Worm (Caenorhabditis elegans): ENCODE measurements around the gene fbxb-107.

Gene fbxb-107

DNA sequence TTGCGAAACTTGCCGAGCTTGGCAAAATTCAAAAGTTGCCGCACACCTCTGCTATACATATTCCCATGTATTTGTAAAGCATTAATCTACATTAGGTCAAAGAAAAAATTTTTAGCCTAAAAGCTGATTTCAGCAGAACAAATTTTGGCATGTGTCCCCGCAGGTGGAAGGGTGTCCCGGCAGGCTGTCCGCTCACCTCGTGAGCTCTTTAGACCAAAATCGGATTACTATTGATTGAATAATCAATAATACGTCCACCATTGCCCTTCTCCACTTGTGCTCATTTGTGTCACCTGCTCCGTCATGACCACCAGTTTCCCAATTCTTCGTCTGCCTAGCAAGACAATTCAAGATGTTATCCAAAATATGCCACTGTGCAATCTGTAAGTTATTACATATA is at the start of gene fbxb-107:
fbxb-107 (plus strand) TSS at position 297 of the 400 bp plus-strand sequence.
- TF ChIP-seq nhr-12 (tag; optimal IDR thresholded peaks at IDR 0.05) (no peak), aly-2 (tag; optimal IDR thresholded peaks at IDR 0.05) (no peak), Y55F3AM.14 (GFP tag; optimal IDR thresholded peaks at IDR 0.05) (no peak), sma-3 (GFP tag; optimal IDR thresholded peaks at IDR 0.05) (no peak), lin-39 (tag; optimal IDR thresholded peaks at IDR 0.05) (no peak), elt-1 (tag; optimal IDR thresholded peaks at IDR 0.05) (no peak), dmd-4 (tag; optimal IDR thresholded peaks at IDR 0.05) (no peak), nhr-237 (tag; optimal IDR thresholded peaks at IDR 0.05) (no peak), nhr-23 (tag; optimal IDR thresholded peaks at IDR 0.05) (no peak), ztf-1 (GFP tag; conservative IDR thresholded peaks at IDR 0.05) (no peak), nhr-25 (tag; optimal IDR thresholded peaks at IDR 0.05) (no peak), gmeb-1 (tag; optimal IDR thresholded peaks at IDR 0.05) (no peak)

ce11 chrII:2709942-2710341 is 48.6 kb upstream of the fbxb-107 start, which contains the start of gene T05A8.1:
T05A8.1 (minus strand) TSS chrII:2710042.
- TF ChIP-seq ceh-16 (tag; optimal IDR thresholded peaks at IDR 0.05) (no peak), lin-13 (GFP tag; optimal IDR thresholded peaks at IDR 0.05) (no peak), nhr-12 (tag; optimal IDR thresholded peaks at IDR 0.05) (no peak), ztf-4 (tag; optimal IDR thresholded peaks at IDR 0.05) (no peak), sma-9 (GFP tag; optimal IDR thresholded peaks at IDR 0.05) (no peak), sma-9 (tag; optimal IDR thresholded peaks at IDR 0.05) (no peak), lin-11 (tag; optimal IDR thresholded peaks at IDR 0.05) (no peak), dmd-4 (tag; optimal IDR thresholded peaks at IDR 0.05) (no peak), elt-1 (tag; optimal IDR thresholded peaks at IDR 0.05) (no peak), ztf-1 (GFP tag; conservative IDR thresholded peaks at IDR 0.05) (no peak), gmeb-1 (tag; optimal IDR thresholded peaks at IDR 0.05) (no peak), sma-3 (GFP tag; optimal IDR thresholded peaks at IDR 0.05) (no peak), lsy-2 (tag; optimal IDR thresholded peaks at IDR 0.05) (no peak)

DNA sequence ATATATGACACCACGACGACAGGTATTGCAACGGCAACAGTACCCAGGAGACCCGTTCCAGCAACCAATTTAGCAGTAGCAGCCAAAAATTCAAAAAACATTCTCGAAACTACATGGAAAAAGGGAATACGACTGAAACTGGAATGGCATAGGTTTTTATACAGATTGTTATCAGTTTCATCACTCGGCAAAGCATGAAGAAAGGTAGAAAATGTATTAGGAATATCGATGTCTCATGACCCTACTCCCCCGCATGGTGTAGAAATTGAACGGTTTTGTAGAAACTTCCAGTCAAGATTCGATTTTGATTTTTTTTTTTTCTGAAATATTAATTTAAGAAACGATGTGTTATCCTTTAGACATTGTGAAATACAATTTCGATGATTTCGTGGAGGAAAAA is 47.7 kb upstream of the fbxb-107 start, which contains the start of gene T05A8.2:
T05A8.2 (minus strand) TSS at position 101 of the 400 bp plus-strand sequence.
- no peak for TF ChIP-seq blmp-1 (tag; optimal IDR thresholded peaks at IDR 0.05; ENCODE audit: insufficient read depth)
- TF ChIP-seq ztf-11 (tag; optimal IDR thresholded peaks at IDR 0.05): no peak
- TF ChIP-seq ceh-16 (tag; optimal IDR thresholded peaks at IDR 0.05): no peak
- no peak for TF ChIP-seq unc-62 (GFP tag; optimal IDR thresholded peaks at IDR 0.05)
- no peak for TF ChIP-seq mbf-1 (tag; optimal IDR thresholded peaks at IDR 0.05)
- TF ChIP-seq unc-39 (tag; optimal IDR thresholded peaks at IDR 0.05): no peak

DNA sequence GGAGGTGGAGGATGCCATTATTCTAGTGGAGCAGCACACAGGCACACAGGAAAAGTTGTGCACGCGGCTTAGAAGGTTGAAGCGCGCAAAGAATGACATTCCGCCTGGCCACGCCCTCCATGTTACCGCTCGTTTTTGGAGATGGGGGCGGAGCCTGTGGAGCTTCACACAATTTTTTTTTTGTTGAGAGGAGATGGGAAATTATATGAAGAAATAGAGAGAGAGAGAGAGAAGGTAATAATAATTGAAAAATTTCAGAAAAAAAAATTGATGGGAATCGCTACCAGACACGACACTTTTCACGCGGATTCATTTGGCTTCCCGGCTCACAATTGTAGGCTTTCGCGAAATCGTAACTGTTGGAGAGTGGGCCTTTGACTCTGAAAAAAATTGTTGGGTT is 41.2 kb upstream of the fbxb-107 start, which contains the start of gene T05A8.3:
T05A8.3 (minus strand) TSS at position 101 of the 400 bp plus-strand sequence.
- no peak for TF ChIP-seq skn-1 (tag; optimal IDR thresholded peaks at IDR 0.05)
- no peak for TF ChIP-seq sma-9 (GFP tag; optimal IDR thresholded peaks at IDR 0.05)
- no peak for TF ChIP-seq sma-9 (tag; optimal IDR thresholded peaks at IDR 0.05)
- TF ChIP-seq ZK546.5 (tag; optimal IDR thresholded peaks at IDR 0.05): no peak
- no peak for TF ChIP-seq nhr-6 (tag; optimal IDR thresholded peaks at IDR 0.05)
- no peak for TF ChIP-seq unc-62 (GFP tag; optimal IDR thresholded peaks at IDR 0.05)
- no peak for TF ChIP-seq ztf-11 (tag; optimal IDR thresholded peaks at IDR 0.05)
- no peak for TF ChIP-seq sem-4 (tag; optimal IDR thresholded peaks at IDR 0.05)
- TF ChIP-seq mbf-1 (tag; optimal IDR thresholded peaks at IDR 0.05): no peak

DNA sequence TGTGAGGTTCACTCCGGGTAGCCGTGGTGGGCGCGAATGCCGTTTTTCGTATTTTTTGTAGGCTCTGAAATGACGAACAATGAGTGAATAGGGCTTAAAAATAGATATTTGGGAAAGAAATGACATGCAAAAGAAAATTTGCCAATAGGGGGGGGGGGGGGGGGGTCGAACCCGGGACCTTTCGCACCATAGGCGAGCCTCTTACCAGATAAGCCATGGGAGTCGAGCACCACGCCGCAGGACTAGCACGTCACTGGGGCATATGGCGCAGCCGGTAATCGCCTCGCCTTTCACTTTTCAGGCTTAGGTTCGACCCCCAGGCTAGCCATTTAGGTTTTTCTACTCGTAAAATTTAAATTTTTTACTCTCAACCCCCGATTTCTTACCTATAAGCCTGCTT is 39.4 kb upstream of the fbxb-107 start:
- TF ChIP-seq mab-5 (tag; optimal IDR thresholded peaks at IDR 0.05) (no peak), fos-1 (tag; optimal IDR thresholded peaks at IDR 0.05) (no peak), ama-1 (optimal IDR thresholded peaks at IDR 0.05) (no peak), skn-1 (tag; optimal IDR thresholded peaks at IDR 0.05) (no peak), unc-39 (tag; optimal IDR thresholded peaks at IDR 0.05) (no peak), sma-9 (GFP tag; optimal IDR thresholded peaks at IDR 0.05) (no peak), sma-9 (tag; optimal IDR thresholded peaks at IDR 0.05) (no peak), nhr-6 (tag; optimal IDR thresholded peaks at IDR 0.05) (no peak), unc-62 (GFP tag; optimal IDR thresholded peaks at IDR 0.05) (no peak), nhr-23 (tag; optimal IDR thresholded peaks at IDR 0.05) (no peak), nhr-129 (tag; optimal IDR thresholded peaks at IDR 0.05) (no peak), Y55F3AM.14 (GFP tag; optimal IDR thresholded peaks at IDR 0.05) (no peak), crh-2 (tag; optimal IDR thresholded peaks at IDR 0.05) (no peak), nhr-12 (tag; optimal IDR thresholded peaks at IDR 0.05) (no peak)
